Worm (Caenorhabditis elegans) whole organism, late embryonic: ENCODE data around the gene mig-10.

Experiments used
- F13H6.1 ChIP-seq: sonication (generic microtip); optimal IDR thresholded peaks from 2 replicates; lab custom pipeline; 2016; ENCODE audit warnings: missing genetic modification characterization, missing compliant biosample characterization
- K09A11.1 ChIP-seq: sonication (generic microtip); optimal IDR thresholded peaks from 2 replicates; lab custom pipeline; 2017; ENCODE audit warnings: antibody characterized with exemption, mild to moderate bottlenecking, missing genetic modification characterization, missing compliant biosample characterization; ENCODE audit not compliant: insufficient read depth
- Y22D7AL.16 ChIP-seq: sonication (generic microtip); optimal IDR thresholded peaks from 2 replicates; lab custom pipeline; 2016; ENCODE audit warnings: missing genetic modification characterization, missing compliant biosample characterization
- ceh-24 ChIP-seq: sonication (generic microtip); optimal IDR thresholded peaks from 2 replicates; lab custom pipeline; 2016; ENCODE audit warnings: mild to moderate bottlenecking, missing genetic modification characterization, missing compliant biosample characterization
- ceh-34 ChIP-seq: sonication (generic microtip); optimal IDR thresholded peaks from 2 replicates; lab custom pipeline; 2016; ENCODE audit warnings: mild to moderate bottlenecking, missing genetic modification characterization, missing compliant biosample characterization
- ceh-6 ChIP-seq: fragments of 200-800 bp; sonication (Bioruptor generic); optimal IDR thresholded peaks from 2 replicates; lab custom pipeline; 2018; ENCODE audit warnings: mild to moderate bottlenecking, missing genetic modification characterization, missing compliant biosample characterization
- ceh-9 ChIP-seq: sonication (generic microtip); optimal IDR thresholded peaks from 2 replicates; lab custom pipeline; 2016; ENCODE audit warnings: mild to moderate bottlenecking, missing genetic modification characterization, inconsistent platforms, missing compliant biosample characterization
- dve-1 ChIP-seq: sonication (generic microtip); optimal IDR thresholded peaks from 2 replicates; lab custom pipeline; 2017; ENCODE audit warnings: antibody characterized with exemption, mild to moderate bottlenecking, missing genetic modification characterization, missing compliant biosample characterization
- elt-2 ChIP-seq: sonication (generic microtip); optimal IDR thresholded peaks from 2 replicates; lab custom pipeline; 2016; ENCODE audit warnings: missing genetic modification reagents, missing genetic modification characterization, missing compliant biosample characterization
- elt-4 ChIP-seq: sonication (generic microtip); optimal IDR thresholded peaks from 2 replicates; lab custom pipeline; 2016; ENCODE audit warnings: missing genetic modification characterization, missing compliant biosample characterization
- ets-4 ChIP-seq: sonication (generic microtip); optimal IDR thresholded peaks from 2 replicates; lab custom pipeline; 2016; ENCODE audit warnings: missing genetic modification characterization, missing compliant biosample characterization
- eyg-1 ChIP-seq: sonication (generic microtip); optimal IDR thresholded peaks from 2 replicates; lab custom pipeline; 2016; ENCODE audit warnings: missing genotype, missing genetic modification characterization, missing compliant biosample characterization
- fkh-6 ChIP-seq: sonication (generic microtip); optimal IDR thresholded peaks from 2 replicates; lab custom pipeline; 2016; ENCODE audit warnings: missing genetic modification characterization, missing compliant biosample characterization
- hlh-13 ChIP-seq: fragments of 200-800 bp; sonication (Bioruptor generic); optimal IDR thresholded peaks from 2 replicates; lab custom pipeline; 2018; ENCODE audit warnings: mild to moderate bottlenecking, missing genetic modification characterization, missing compliant biosample characterization
- hlh-15 ChIP-seq: sonication (generic microtip); optimal IDR thresholded peaks from 2 replicates; lab custom pipeline; 2016; ENCODE audit warnings: missing genetic modification characterization, missing compliant biosample characterization
- hlh-6 ChIP-seq: sonication (generic microtip); optimal IDR thresholded peaks from 2 replicates; lab custom pipeline; 2016; ENCODE audit warnings: missing genotype, missing genetic modification characterization, missing compliant biosample characterization
- hlh-8 ChIP-seq: sonication (generic microtip); optimal IDR thresholded peaks from 2 replicates; lab custom pipeline; 2016; ENCODE audit warnings: missing genotype, missing genetic modification characterization, missing compliant biosample characterization
- lim-6 ChIP-seq: sonication (generic microtip); optimal IDR thresholded peaks from 2 replicates; lab custom pipeline; 2016; ENCODE audit warnings: missing genetic modification characterization, missing compliant biosample characterization
- lin-11 ChIP-seq: fragments of 200-800 bp; sonication (Bioruptor generic); optimal IDR thresholded peaks from 2 replicates; lab custom pipeline; 2018; ENCODE audit warnings: mild to moderate bottlenecking, missing genetic modification characterization, missing compliant biosample characterization
- mec-3 ChIP-seq: sonication (generic microtip); optimal IDR thresholded peaks from 2 replicates; lab custom pipeline; 2016; ENCODE audit warnings: borderline replicate concordance, missing genetic modification characterization, missing compliant biosample characterization
- nhr-11 ChIP-seq: fragments of 150-350 bp; optimal IDR thresholded peaks from 2 replicates; lab custom pipeline; 2014; ENCODE audit warnings: missing biosample characterization, missing genetic modification characterization
- odd-2 ChIP-seq: sonication (generic microtip); optimal IDR thresholded peaks from 2 replicates; lab custom pipeline; 2017; ENCODE audit warnings: antibody characterized with exemption, mild to moderate bottlenecking, missing genetic modification characterization, missing compliant biosample characterization
- pag-3 ChIP-seq: sonication (generic microtip); optimal IDR thresholded peaks from 2 replicates; lab custom pipeline; 2016; ENCODE audit warnings: missing compliant biosample characterization, missing genetic modification characterization, borderline replicate concordance
- pqm-1 ChIP-seq: sonication (generic microtip); optimal IDR thresholded peaks from 2 replicates; lab custom pipeline; 2016; ENCODE audit warnings: missing genetic modification characterization, missing compliant biosample characterization
- ref-2 ChIP-seq: sonication (generic microtip); optimal IDR thresholded peaks from 2 replicates; lab custom pipeline; 2016; ENCODE audit warnings: missing genetic modification characterization, missing compliant biosample characterization
- sdc-2 ChIP-seq: sonication (generic microtip); optimal IDR thresholded peaks from 2 replicates; lab custom pipeline; 2016; ENCODE audit warnings: missing genotype, missing genetic modification characterization, missing compliant biosample characterization
- sox-2 ChIP-seq: fragments of 200-800 bp; sonication (Bioruptor generic); IDR thresholded peaks from 2 replicates; pipeline ENCODE4 v1.3.6; 2022; ENCODE audit warnings: missing genetic modification reagents, missing genetic modification characterization, missing compliant biosample characterization
- sox-4 ChIP-seq: sonication (generic microtip); optimal IDR thresholded peaks from 2 replicates; lab custom pipeline; 2017; ENCODE audit warnings: mild to moderate bottlenecking, missing genetic modification characterization, inconsistent platforms, missing compliant biosample characterization
- ttx-3 ChIP-seq: sonication (generic microtip); optimal IDR thresholded peaks from 2 replicates; lab custom pipeline; 2016; ENCODE audit warnings: missing genetic modification reagents, missing genetic modification characterization, missing compliant biosample characterization
- unc-42 ChIP-seq: sonication (generic microtip); optimal IDR thresholded peaks from 2 replicates; lab custom pipeline; 2016; ENCODE audit warnings: missing genotype, missing genetic modification characterization, missing compliant biosample characterization
- unc-86 ChIP-seq: sonication (generic microtip); optimal IDR thresholded peaks from 2 replicates; lab custom pipeline; 2016; ENCODE audit warnings: missing genetic modification characterization, missing compliant biosample characterization
- ztf-16 ChIP-seq: sonication (generic microtip); optimal IDR thresholded peaks from 2 replicates; lab custom pipeline; 2017; ENCODE audit warnings: missing genetic modification characterization, missing compliant biosample characterization

Gene mig-10

ce11 chrIII:8235358-8235757 is 43.5 kb upstream of the mig-10 start, which contains the start of gene C02F5.14:
Gene C02F5.14 (minus strand): TSS chrIII:8235514.
- TF ChIP-seq Y22D7AL.16 (tag; lab: Kevin White, UChicago) (no peak), fkh-6 (no peak), hlh-15 (tag; lab: Kevin White, UChicago) (no peak), unc-42 (tag; lab: Kevin White, UChicago) (no peak), sdc-2 (tag; lab: Kevin White, UChicago) (no peak), mec-3 (tag; lab: Kevin White, UChicago) (no peak), ref-2 (tag; lab: Kevin White, UChicago) (no peak), unc-86 (no peak), sox-4 (tag; lab: Kevin White, UChicago) (no peak), nhr-11 (tag; lab: Kevin White, UChicago) (no peak), K09A11.1 (tag; lab: Kevin White, UChicago) (no peak), hlh-6 (no peak), pqm-1 (no peak)

- TF ChIP-seq odd-2 (tag; lab: Kevin White, UChicago) (no peak), ets-4 (tag; lab: Kevin White, UChicago) (no peak), ztf-16 (no peak), Y22D7AL.16 (tag; lab: Kevin White, UChicago) (no peak), ceh-34 (no peak), ttx-3 (tag; lab: Kevin White, UChicago) (no peak), hlh-8 (tag; lab: Kevin White, UChicago) (no peak), sox-2 (no peak), elt-2 (tag; lab: Kevin White, UChicago) (no peak), elt-4 (no peak), dve-1 (tag; lab: Kevin White, UChicago) (no peak), pqm-1 (no peak), lin-11 (no peak), ceh-6 (GFP tag; lab: Kevin White, UChicago) (no peak), eyg-1 (tag; lab: Kevin White, UChicago) (no peak), sdc-2 (tag; lab: Kevin White, UChicago) (no peak)
Observed at ce11 chrIII:8235880-8236279, 43.0 kb upstream of the mig-10 start, which contains the start of gene C02F5.5. Gene C02F5.5 (plus strand): TSS chrIII:8236180.

ce11 chrIII:8237827-8238226 is 41.1 kb upstream of the mig-10 start, which contains the start of gene tsp-2:
Gene tsp-2 (minus strand): TSS chrIII:8237935.
- TF ChIP-seq F13H6.1 (no peak), ceh-24 (tag; lab: Kevin White, UChicago) (no peak), elt-2 (tag; lab: Kevin White, UChicago) (peak; percentile 71)
- TF ChIP-seq, all 69 proteins: peak for 1

- TF ChIP-seq ceh-9 (tag; lab: Kevin White, UChicago) = no peak
- TF ChIP-seq elt-2 (tag; lab: Kevin White, UChicago) = peak; percentile 24
Observed at ce11 chrIII:8239325-8239724, 39.6 kb upstream of the mig-10 start, which contains the start of gene tsp-1. Gene tsp-1 (minus strand): TSS chrIII:8239423.

- TF ChIP-seq elt-2 (tag; lab: Kevin White, UChicago) (peak; percentile 24), K09A11.1 (tag; lab: Kevin White, UChicago) (no peak), sox-4 (tag; lab: Kevin White, UChicago) (no peak), lim-6 (tag; lab: Kevin White, UChicago) (no peak), pag-3 (tag; lab: Kevin White, UChicago) (no peak), hlh-13 (GFP tag; lab: Kevin White, UChicago) (no peak), nhr-11 (tag; lab: Kevin White, UChicago) (no peak), eyg-1 (tag; lab: Kevin White, UChicago) (no peak), hlh-6 (no peak)
Observed at ce11 chrIII:8240247-8240646, 38.7 kb upstream of the mig-10 start.
